Worm (Caenorhabditis elegans): ENCODE data around the gene C09E9.1.

- TF ChIP-seq T22C8.4 (GFP tag; IDR thresholded peaks at IDR 0.05) (no peak), cog-1 (tag; optimal IDR thresholded peaks at IDR 0.05) (no peak), flt-1 (GFP tag; IDR thresholded peaks at IDR 0.05) (no peak), ztf-29 (GFP tag; IDR thresholded peaks at IDR 0.05) (no peak), med-1 (GFP tag; optimal IDR thresholded peaks at IDR 0.05; ENCODE audit: insufficient read depth) (no peak), tab-1 (GFP tag; IDR thresholded peaks at IDR 0.05) (no peak), ztf-23 (GFP tag; IDR thresholded peaks at IDR 0.05) (no peak), ref-1 (GFP tag; conservative IDR thresholded peaks at IDR 0.05) (no peak), klf-2 (GFP tag; conservative IDR thresholded peaks at IDR 0.05) (no peak)
Observed at ce11 chrIV:1238147-1238546, 36.5 kb upstream of the C09E9.1 start.

All from whole organism, midembryonic.